Worm (Caenorhabditis elegans) whole organism, early embryonic: Measurements from ENCODE around the gene H34I24.2.

Source experiments
- ets-7 ChIP-seq: sonication (generic microtip); optimal IDR thresholded peaks from 2 replicates; lab custom pipeline; 2016; ENCODE audit warnings: missing genotype, missing genetic modification characterization, missing compliant biosample characterization
- tbx-37 ChIP-seq: fragments of 200-800 bp; sonication (Bioruptor generic); conservative IDR thresholded peaks from 2 replicates; pipeline ENCODE4 v1.3.6; 2022; ENCODE audit warnings: missing genetic modification reagents, missing genetic modification characterization, missing compliant biosample characterization
- tra-4 ChIP-seq: sonication (generic microtip); optimal IDR thresholded peaks from 2 replicates; lab custom pipeline; 2017; ENCODE audit warnings: missing genetic modification characterization, missing compliant biosample characterization

DNA sequence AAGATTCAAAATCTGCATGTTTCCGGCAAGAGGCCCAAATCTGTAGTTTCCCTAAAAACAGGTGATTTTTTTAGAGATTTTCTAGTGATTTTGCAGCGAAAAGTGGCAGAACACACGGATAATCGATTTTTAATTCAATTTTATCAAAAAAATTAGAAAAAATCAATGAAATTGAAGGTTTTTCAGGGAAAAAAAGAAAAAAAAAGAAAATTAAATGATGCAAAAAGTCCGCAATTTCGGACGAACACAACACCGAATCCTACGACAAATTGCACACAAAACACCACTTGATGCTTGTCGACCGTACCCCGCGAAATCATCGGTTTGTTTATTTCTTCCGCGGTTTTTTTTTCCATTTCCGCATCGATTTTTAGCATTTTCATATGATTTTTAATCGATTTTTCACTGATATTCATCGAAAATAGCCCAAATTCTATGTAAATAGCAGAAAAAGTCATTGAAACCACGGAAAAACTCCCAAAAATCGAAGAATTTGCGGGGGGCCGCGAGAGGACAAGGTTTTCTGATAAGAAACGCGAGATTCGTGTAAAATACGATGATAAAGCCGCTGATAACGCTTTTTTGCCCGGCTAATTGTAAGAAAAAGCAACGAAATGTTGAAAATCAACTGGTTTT is 26.8 kb upstream of the H34I24.2 start, which contains the start of gene tufm-1:
- TF ChIP-seq tbx-37 (GFP tag; lab: Robert Waterston, UW) (no peak), ets-7 (tag; lab: Kevin White, UChicago) (no peak), tra-4 (tag; lab: Kevin White, UChicago) (no peak)
